Worm (Caenorhabditis elegans) whole organism, L3 larva: ENCODE results near the gene fbxb-1.

ENCODE experiments used
- ZK546.5 ChIP-seq: sonication (generic microtip); optimal IDR thresholded peaks from 2 replicates; lab custom pipeline; 2017; ENCODE audit warnings: missing biosample characterization, missing genetic modification characterization
- ceh-16 ChIP-seq: sonication (generic microtip); optimal IDR thresholded peaks from 2 replicates; lab custom pipeline; 2017; ENCODE audit warnings: missing biosample characterization, missing genetic modification characterization
- lin-15B ChIP-seq: fragments of 150-350 bp; optimal IDR thresholded peaks from 2 replicates; lab custom pipeline; 2014; ENCODE audit warnings: missing biosample characterization, missing genetic modification characterization
- snpc-4 ChIP-seq: fragments of 150-350 bp; optimal IDR thresholded peaks from 2 replicates; lab custom pipeline; 2014; ENCODE audit warnings: missing biosample characterization, missing genetic modification characterization

ce11 chrV:19260686-19261085 is 20.5 kb downstream of the fbxb-1 start:
- TF ChIP-seq ZK546.5 (tag; lab: Kevin White, UChicago) = no peak
- no peak for TF ChIP-seq snpc-4 (tag; lab: Kevin White, UChicago)
- no peak for TF ChIP-seq ceh-16 (tag; lab: Kevin White, UChicago)
- no peak for TF ChIP-seq lin-15B (tag; lab: Kevin White, UChicago)
